Worm (Caenorhabditis elegans) whole organism, young adult: ENCODE measurements around the gene F17C11.22.
A peak's percentile ranks its signal among the peaks of the same experiment; 100 is the strongest.

Experiments
- B0261.1 ChIP-seq: sonication (generic microtip); optimal IDR thresholded peaks from 2 replicates; lab custom pipeline; 2016; ENCODE audit warnings: mild to moderate bottlenecking, missing genetic modification characterization, moderate library complexity, missing compliant biosample characterization
- B0336.3 ChIP-seq: fragments of 200-800 bp; sonication (Bioruptor generic); IDR thresholded peaks from 2 replicates; pipeline ENCODE4 v1.3.6; 2022; ENCODE audit warnings: missing genetic modification characterization, missing compliant biosample characterization
- C06A6.2 ChIP-seq: fragments of 200-800 bp; sonication (Bioruptor generic); conservative IDR thresholded peaks from 2 replicates; pipeline ENCODE4 v1.3.6; 2022; ENCODE audit warnings: missing genetic modification characterization, missing compliant biosample characterization
- F10E7.11 ChIP-seq: sonication (generic microtip); optimal IDR thresholded peaks from 2 replicates; lab custom pipeline; 2017; ENCODE audit warnings: mild to moderate bottlenecking, missing genetic modification characterization, moderate library complexity, missing compliant biosample characterization
- F23B12.7 ChIP-seq: sonication (generic microtip); optimal IDR thresholded peaks from 2 replicates; lab custom pipeline; 2017; ENCODE audit warnings: missing genetic modification characterization, mild to moderate bottlenecking, missing compliant biosample characterization, antibody characterized with exemption, moderate library complexity; ENCODE audit not compliant: insufficient read depth
- F57A8.1 ChIP-seq: fragments of 200-800 bp; sonication (Bioruptor generic); optimal IDR thresholded peaks from 2 replicates; lab custom pipeline; 2018; ENCODE audit warnings: mild to moderate bottlenecking, missing genetic modification characterization, moderate library complexity, missing compliant biosample characterization
- F57C9.4 ChIP-seq: sonication (generic microtip); optimal IDR thresholded peaks from 2 replicates; lab custom pipeline; 2017; ENCODE audit warnings: mild to moderate bottlenecking, missing genetic modification characterization, missing compliant biosample characterization
- T07F8.4 ChIP-seq: sonication (generic microtip); optimal IDR thresholded peaks from 2 replicates; lab custom pipeline; 2016; ENCODE audit warnings: mild to moderate bottlenecking, missing genetic modification characterization, moderate library complexity, missing compliant biosample characterization
- Y53G8AR.9 ChIP-seq: fragments of 200-800 bp; sonication (Bioruptor generic); conservative IDR thresholded peaks from 2 replicates; pipeline ENCODE4 v1.3.6; 2022; ENCODE audit warnings: missing genetic modification reagents, missing genetic modification characterization, missing compliant biosample characterization
- Y79H2A.3 ChIP-seq: fragments of 200-800 bp; sonication (Bioruptor generic); conservative IDR thresholded peaks from 2 replicates; pipeline ENCODE4 v1.3.6; 2022; ENCODE audit warnings: missing genetic modification reagents, missing genetic modification characterization, missing compliant biosample characterization
- ZK185.1 ChIP-seq: sonication (generic microtip); optimal IDR thresholded peaks from 2 replicates; lab custom pipeline; 2016; ENCODE audit warnings: mild to moderate bottlenecking, missing genetic modification characterization, missing compliant biosample characterization; ENCODE audit not compliant: poor library complexity, severe bottlenecking
- akir-1 ChIP-seq: fragments of 200-800 bp; sonication (Bioruptor generic); optimal IDR thresholded peaks from 2 replicates; lab custom pipeline; 2018; ENCODE audit warnings: mild to moderate bottlenecking, missing genetic modification characterization, moderate library complexity, missing compliant biosample characterization
- ama-1 ChIP-seq, 3 experiments: fragments of 150-350 bp in 1 of 3; sonication (generic microtip) in 2 of 3; optimal IDR thresholded peaks; 2 replicates each; lab custom pipeline; 2014 to 2018; ENCODE audit warnings: missing biosample characterization in 2 of 3, missing genetic modification characterization in 2 of 3, missing genetic modification reagents in 2 of 3
- aptf-3 ChIP-seq: fragments of 200-800 bp; sonication (Bioruptor generic); IDR thresholded peaks from 2 replicates; pipeline ENCODE4 v1.3.6; 2022; ENCODE audit warnings: missing genetic modification characterization, missing compliant biosample characterization
- atf-7 ChIP-seq: sonication (generic microtip); optimal IDR thresholded peaks from 2 replicates; lab custom pipeline; 2017; ENCODE audit warnings: mild to moderate bottlenecking, missing genetic modification characterization, missing compliant biosample characterization
- attf-6 ChIP-seq: fragments of 200-800 bp; sonication (Bioruptor generic); IDR thresholded peaks from 2 replicates; pipeline ENCODE4 v1.3.6; 2022; ENCODE audit warnings: missing genetic modification reagents, missing genetic modification characterization, missing compliant biosample characterization
- cebp-1 ChIP-seq, 2 experiments: fragments of 200-800 bp in 1 of 2; sonication (Bioruptor generic) in 1 of 2; sonication (generic microtip) in 1 of 2; IDR thresholded peaks in 1 of 2; optimal IDR thresholded peaks in 1 of 2; 2 replicates each; pipeline versions ENCODE4 v1.3.6 to Lab custom; 2017 to 2022; ENCODE audit warnings: missing compliant biosample characterization in 2 of 2, missing genetic modification characterization in 2 of 2, mild to moderate bottlenecking in 1 of 2, missing genetic modification reagents in 1 of 2, moderate library complexity in 1 of 2
- ceh-100 ChIP-seq: fragments of 200-800 bp; sonication (Bioruptor generic); IDR thresholded peaks from 2 replicates; pipeline ENCODE4 v1.3.6; 2022; ENCODE audit warnings: missing genetic modification reagents, missing genetic modification characterization, missing compliant biosample characterization
- ceh-40 ChIP-seq: fragments of 200-800 bp; sonication (Bioruptor generic); IDR thresholded peaks from 2 replicates; pipeline ENCODE4 v1.3.6; 2022; ENCODE audit warnings: missing genetic modification characterization, missing compliant biosample characterization
- chd-7 ChIP-seq: sonication (generic microtip); optimal IDR thresholded peaks from 2 replicates; lab custom pipeline; 2016; ENCODE audit warnings: mild to moderate bottlenecking, missing genetic modification characterization, moderate library complexity, missing compliant biosample characterization
- dox-1 ChIP-seq: fragments of 200-800 bp; sonication (Bioruptor generic); IDR thresholded peaks from 2 replicates; pipeline ENCODE4 v1.3.6; 2022; ENCODE audit warnings: missing genetic modification reagents, missing genetic modification characterization, missing compliant biosample characterization
- let-526 ChIP-seq: fragments of 200-800 bp; sonication (Bioruptor generic); IDR thresholded peaks from 2 replicates; pipeline ENCODE4 v1.3.6; 2022; ENCODE audit warnings: missing genetic modification reagents, missing genetic modification characterization, missing compliant biosample characterization
- let-607 ChIP-seq, 2 experiments: fragments of 200-800 bp in 1 of 2; sonication (Bioruptor generic) in 1 of 2; sonication (generic microtip) in 1 of 2; optimal IDR thresholded peaks; 2 replicates each; lab custom pipeline; 2016 to 2018; ENCODE audit warnings: mild to moderate bottlenecking in 2 of 2, missing compliant biosample characterization in 2 of 2, missing genetic modification characterization in 2 of 2, moderate library complexity in 2 of 2, missing genotype in 1 of 2
- lin-35 ChIP-seq, 3 experiments: fragments of 150-350 bp in 2 of 3; sonication (generic microtip) in 1 of 3; optimal IDR thresholded peaks; 2 replicates each; lab custom pipeline; 2014 to 2018; ENCODE audit warnings: missing biosample characterization in 3 of 3, missing genetic modification characterization in 3 of 3, missing genetic modification reagents in 3 of 3
- lin-40 ChIP-seq: sonication (generic microtip); optimal IDR thresholded peaks from 2 replicates; lab custom pipeline; 2016; ENCODE audit warnings: missing genetic modification characterization, mild to moderate bottlenecking, missing compliant biosample characterization, missing genotype, missing genetic modification reagents
- madf-8 ChIP-seq: fragments of 200-800 bp; sonication (Bioruptor generic); conservative IDR thresholded peaks from 2 replicates; pipeline ENCODE4 v1.3.6; 2022; ENCODE audit warnings: missing genetic modification reagents, missing genetic modification characterization, missing compliant biosample characterization
- mcd-1 ChIP-seq: fragments of 200-800 bp; sonication (Bioruptor generic); IDR thresholded peaks from 2 replicates; pipeline ENCODE4 v1.3.6; 2022; ENCODE audit warnings: missing genetic modification reagents, missing genetic modification characterization, missing compliant biosample characterization
- nfya-2 ChIP-seq: fragments of 200-800 bp; sonication (Bioruptor generic); IDR thresholded peaks from 2 replicates; pipeline ENCODE4 v1.3.6; 2022; ENCODE audit warnings: missing genetic modification reagents, missing genetic modification characterization, missing compliant biosample characterization
- nfyb-1 ChIP-seq: fragments of 200-800 bp; sonication (Bioruptor generic); IDR thresholded peaks from 2 replicates; pipeline ENCODE4 v1.3.6; 2022; ENCODE audit warnings: missing genetic modification reagents, missing genetic modification characterization, missing compliant biosample characterization
- nhr-27 ChIP-seq: fragments of 200-800 bp; sonication (Bioruptor generic); optimal IDR thresholded peaks from 2 replicates; lab custom pipeline; 2018; ENCODE audit warnings: mild to moderate bottlenecking, missing genetic modification characterization, moderate library complexity, missing compliant biosample characterization
- nhr-80 ChIP-seq: sonication (generic microtip); optimal IDR thresholded peaks from 2 replicates; lab custom pipeline; 2016; ENCODE audit warnings: missing genetic modification characterization, missing compliant biosample characterization
- nhr-90 ChIP-seq: sonication (generic microtip); optimal IDR thresholded peaks from 2 replicates; lab custom pipeline; 2016; ENCODE audit warnings: missing genotype, mild to moderate bottlenecking, missing genetic modification characterization, missing compliant biosample characterization
- repo-1 ChIP-seq: sonication (generic microtip); optimal IDR thresholded peaks from 2 replicates; lab custom pipeline; 2017; ENCODE audit warnings: mild to moderate bottlenecking, missing genetic modification characterization, missing compliant biosample characterization
- sdz-38 ChIP-seq: sonication (generic microtip); optimal IDR thresholded peaks from 2 replicates; lab custom pipeline; 2016; ENCODE audit warnings: missing genotype, missing genetic modification characterization, missing compliant biosample characterization
- somi-1 ChIP-seq: fragments of 200-800 bp; sonication (Bioruptor generic); optimal IDR thresholded peaks from 2 replicates; lab custom pipeline; 2018; ENCODE audit warnings: mild to moderate bottlenecking, missing genetic modification characterization, missing compliant biosample characterization
- tbp1 ChIP-seq: fragments of 200-800 bp; sonication (Bioruptor generic); optimal IDR thresholded peaks from 2 replicates; lab custom pipeline; 2018; ENCODE audit warnings: mild to moderate bottlenecking, missing genetic modification characterization, missing compliant biosample characterization
- tbx-9 ChIP-seq: sonication (generic microtip); optimal IDR thresholded peaks from 2 replicates; lab custom pipeline; 2016; ENCODE audit warnings: borderline replicate concordance, missing genetic modification characterization, inconsistent platforms, missing compliant biosample characterization
- unc-130 ChIP-seq: sonication (generic microtip); optimal IDR thresholded peaks from 2 replicates; lab custom pipeline; 2016; ENCODE audit warnings: missing genetic modification reagents, missing genetic modification characterization, missing compliant biosample characterization
- unc-62 ChIP-seq: fragments of 150-350 bp; optimal IDR thresholded peaks from 2 replicates; lab custom pipeline; 2014; ENCODE audit warnings: missing biosample characterization, missing genetic modification reagents, missing genetic modification characterization
- xnd-1 ChIP-seq: sonication (generic microtip); optimal IDR thresholded peaks from 2 replicates; lab custom pipeline; 2016; ENCODE audit warnings: missing genotype, missing genetic modification reagents, missing genetic modification characterization, missing compliant biosample characterization
- ztf-18 ChIP-seq: sonication (generic microtip); optimal IDR thresholded peaks from 2 replicates; lab custom pipeline; 2016; ENCODE audit warnings: missing genotype, mild to moderate bottlenecking, missing genetic modification characterization, missing compliant biosample characterization

F17C11.22 gene

ce11 chrV:10938739-10939138 is 31.2 kb downstream of the F17C11.22 start, which contains the start of gene F17C11.11:
Gene F17C11.11, minus strand, starts transcription at chrV:10938817.
- no peak for TF ChIP-seq Y53G8AR.9 (GFP tag; lab: Robert Waterston, UW)
- TF ChIP-seq T07F8.4 (tag; lab: Kevin White, UChicago) = no peak
- no peak for TF ChIP-seq akir-1
- no peak for TF ChIP-seq nfyb-1 (GFP tag; lab: Robert Waterston, UW)
- no peak for TF ChIP-seq attf-6 (GFP tag; lab: Robert Waterston, UW)
- TF ChIP-seq F10E7.11 = no peak
- peak; percentile 22 for TF ChIP-seq ZK185.1 (tag; lab: Kevin White, UChicago)
- TF ChIP-seq cebp-1 (GFP tag; IDR thresholded peaks at IDR 0.05; lab: Robert Waterston, UW) = peak; percentile 95
- TF ChIP-seq cebp-1 (tag; optimal IDR thresholded peaks at IDR 0.05; lab: Kevin White, UChicago) = peak; percentile 99
- no peak for TF ChIP-seq ceh-40 (GFP tag; lab: Robert Waterston, UW)
- TF ChIP-seq nfya-2 (GFP tag; lab: Robert Waterston, UW) = no peak
- no peak for TF ChIP-seq unc-130 (GFP tag; lab: Kevin White, UChicago)
- no peak for TF ChIP-seq F57A8.1 (GFP tag; lab: Kevin White, UChicago)
- TF ChIP-seq ztf-18 = no peak
- no peak for TF ChIP-seq let-526 (GFP tag; lab: Robert Waterston, UW)
- TF ChIP-seq tbx-9 = no peak
- TF ChIP-seq dox-1 = no peak
- no peak for TF ChIP-seq nhr-90 (tag; lab: Kevin White, UChicago)
- no peak for TF ChIP-seq madf-8 (GFP tag; lab: Robert Waterston, UW)
- no peak for TF ChIP-seq Y79H2A.3 (GFP tag; lab: Robert Waterston, UW)
- no peak for TF ChIP-seq unc-62 (GFP tag; lab: Kevin White, UChicago)
- peak; percentile 20 for TF ChIP-seq chd-7 (tag; lab: Kevin White, UChicago)
- no peak for TF ChIP-seq ceh-100 (GFP tag; lab: Robert Waterston, UW)
- no peak for TF ChIP-seq sdz-38 (tag; lab: Kevin White, UChicago)
- 0 out of 2 replicates have a peak, but pooled peaks have one; percentile 19 for TF ChIP-seq B0336.3 (GFP tag; lab: Robert Waterston, UW)
- no peak for TF ChIP-seq nhr-27
- peak; percentile 80 for TF ChIP-seq nhr-80 (tag; lab: Kevin White, UChicago)
- TF ChIP-seq F57C9.4 (tag; lab: Kevin White, UChicago) = no peak

ce11 chrV:10937294-10937693 is 32.7 kb downstream of the F17C11.22 start:
- peak; percentile 33 for TF ChIP-seq C06A6.2 (GFP tag; lab: Robert Waterston, UW)
- TF ChIP-seq let-607 (tag; optimal IDR thresholded peaks at IDR 0.05; lab: Kevin White, UChicago) = no peak
- TF ChIP-seq F23B12.7 (tag; lab: Kevin White, UChicago) = no peak
- no peak for TF ChIP-seq B0261.1 (tag; lab: Kevin White, UChicago)
- TF ChIP-seq mcd-1 = 0 out of 2 replicates have a peak, but pooled peaks have one; percentile 21
- TF ChIP-seq tbp1 (GFP tag; lab: Kevin White, UChicago) = peak; percentile 2
- peak; percentile 37 for TF ChIP-seq ama-1 (optimal IDR thresholded peaks at IDR 0.05; lab: Kevin White, UChicago)
- peak in 1 of 2 experiments; percentile 10 for TF ChIP-seq ama-1 (GFP tag; optimal IDR thresholded peaks at IDR 0.05; lab: Kevin White, UChicago)
- TF ChIP-seq lin-35 (GFP tag; optimal IDR thresholded peaks at IDR 0.05; lab: Kevin White, UChicago) = peak in 1 of 3 experiments; percentile 52
- TF ChIP-seq xnd-1 (tag; lab: Kevin White, UChicago) = no peak
- TF ChIP-seq repo-1 (tag; lab: Kevin White, UChicago) = peak; percentile 21
- TF ChIP-seq somi-1 (GFP tag; lab: Kevin White, UChicago) = peak; percentile 50
- TF ChIP-seq nfyb-1 (GFP tag; lab: Robert Waterston, UW) = peak; percentile 80
- peak; percentile 33 for TF ChIP-seq lin-40
- TF ChIP-seq Y53G8AR.9 (GFP tag; lab: Robert Waterston, UW) = no peak
- TF ChIP-seq aptf-3 (GFP tag; lab: Robert Waterston, UW) = no peak
- TF ChIP-seq cebp-1 (GFP tag; IDR thresholded peaks at IDR 0.05; lab: Robert Waterston, UW) = peak; percentile 54; the same call in 1 of the 2 replicates
- peak; percentile 51 for TF ChIP-seq cebp-1 (tag; optimal IDR thresholded peaks at IDR 0.05; lab: Kevin White, UChicago)
- TF ChIP-seq nhr-90 (tag; lab: Kevin White, UChicago) = peak; percentile 4
- no peak for TF ChIP-seq atf-7 (tag; lab: Kevin White, UChicago)
- TF ChIP-seq, all 124 proteins: peak for 11
